ENCODE assay signal across 4 fruit fly cellular contexts in genomic region chr3R:30195606-30196049, dm6.
A peak's percentile ranks its signal among the peaks of the same experiment; 100 is the strongest.
TF ChIP-seq lines count a peak whose summit lies in the region.

No protein-coding gene starts in this region.

TF ChIP-seq in whole organism, adult, 20 proteins besides CTCF, POLR2A, EP300 and RAD21 (continued from another document):
- TF ChIP-seq Crg-1 (GFP tag; optimal IDR thresholded peaks at IDR 0.05; lab: Kevin White, UChicago) = peak; percentile 22

TF ChIP-seq in whole organism, embryonic, 481 proteins besides CTCF, POLR2A, EP300 and RAD21 (continued from another document and continues in another):
- TF ChIP-seq HLH3B (GFP tag; IDR thresholded peaks at IDR 0.05; lab: Robert Waterston, UW) = no peak
- no peak for TF ChIP-seq CG7271 (tag; optimal IDR thresholded peaks at IDR 0.05; lab: Kevin White, UChicago)
- TF ChIP-seq grn (GFP tag; optimal IDR thresholded peaks at IDR 0.05; lab: Kevin White, UChicago) = no peak
- peak; percentile 58 for TF ChIP-seq bcd (GFP tag; optimal IDR thresholded peaks at IDR 0.05; lab: Kevin White, UChicago)
- peak; percentile 21; the same call in 1 of the 2 replicates for TF ChIP-seq Taf1 (GFP tag; IDR thresholded peaks at IDR 0.05; lab: Robert Waterston, UW)
- TF ChIP-seq CG9876 (GFP tag; optimal IDR thresholded peaks at IDR 0.05; lab: Kevin White, UChicago) = peak; percentile 4
- TF ChIP-seq CG10267 (tag; optimal IDR thresholded peaks at IDR 0.05; lab: Kevin White, UChicago) = no peak
- TF ChIP-seq HHEX (GFP tag; optimal IDR thresholded peaks at IDR 0.05; lab: Kevin White, UChicago) = peak; percentile 14
- TF ChIP-seq CG4424 (GFP tag; optimal IDR thresholded peaks at IDR 0.05; lab: Kevin White, UChicago) = peak; percentile 47
- TF ChIP-seq Ada2b (GFP tag; IDR thresholded peaks at IDR 0.05; lab: Robert Waterston, UW) = peak; percentile 45
- peak; percentile 45; the same call in 1 of the 2 replicates for TF ChIP-seq seq (GFP tag; IDR thresholded peaks at IDR 0.05; lab: Robert Waterston, UW)
- TF ChIP-seq CG18476 (GFP tag; optimal IDR thresholded peaks at IDR 0.05; lab: Kevin White, UChicago) = no peak
- TF ChIP-seq unc-4 (GFP tag; IDR thresholded peaks at IDR 0.05; lab: Robert Waterston, UW; ENCODE audit: partially characterized antibody) = no peak
- peak; percentile 55; the same call in 1 of the 3 replicates for TF ChIP-seq ci (GFP tag; IDR thresholded peaks at IDR 0.05; lab: Robert Waterston, UW)
- peak; percentile 71 for TF ChIP-seq Fer1 (GFP tag; optimal IDR thresholded peaks at IDR 0.05; lab: Kevin White, UChicago)
- no peak for TF ChIP-seq CG9215 (GFP tag; IDR thresholded peaks at IDR 0.05; lab: Robert Waterston, UW)
- no peak for TF ChIP-seq CG4820 (GFP tag; optimal IDR thresholded peaks at IDR 0.05; lab: Kevin White, UChicago)
- no peak for TF ChIP-seq Gsc (GFP tag; IDR thresholded peaks at IDR 0.05; lab: Robert Waterston, UW)
- no peak for TF ChIP-seq D19B (GFP tag; optimal IDR thresholded peaks at IDR 0.05; lab: Kevin White, UChicago)
- no peak for TF ChIP-seq CG10565 (GFP tag; optimal IDR thresholded peaks at IDR 0.05; lab: Kevin White, UChicago)
- TF ChIP-seq Ssrp (tag; optimal IDR thresholded peaks at IDR 0.05; lab: Kevin White, UChicago) = no peak
- no peak for TF ChIP-seq Dll (GFP tag; IDR thresholded peaks at IDR 0.05; lab: Robert Waterston, UW; ENCODE audit: partially characterized antibody)
- TF ChIP-seq pan (optimal IDR thresholded peaks at IDR 0.05; lab: Kevin White, UChicago) = no peak
- peak in 1 of 2 experiments; percentile 55 for TF ChIP-seq pan (GFP tag; optimal IDR thresholded peaks at IDR 0.05 in 1 of 2, IDR thresholded peaks at IDR 0.05 in 1 of 2)
- no peak for TF ChIP-seq dan (GFP tag; IDR thresholded peaks at IDR 0.05; lab: Robert Waterston, UW)
- no peak for TF ChIP-seq hth (optimal IDR thresholded peaks at IDR 0.05; lab: Kevin White, UChicago)
- peak; percentile 48 for TF ChIP-seq pho (GFP tag; optimal IDR thresholded peaks at IDR 0.05; lab: Kevin White, UChicago)
- TF ChIP-seq CG9609 (GFP tag; optimal IDR thresholded peaks at IDR 0.05; lab: Kevin White, UChicago) = peak; percentile 13
- no peak for TF ChIP-seq cg (GFP tag; optimal IDR thresholded peaks at IDR 0.05; lab: Kevin White, UChicago)
- TF ChIP-seq CG7963 (GFP tag; IDR thresholded peaks at IDR 0.05; lab: Robert Waterston, UW; ENCODE audit: partially characterized antibody) = no peak
- no peak for TF ChIP-seq CG30431 (GFP tag; optimal IDR thresholded peaks at IDR 0.05; lab: Kevin White, UChicago)
- TF ChIP-seq Hr78 (GFP tag; optimal IDR thresholded peaks at IDR 0.05; lab: Kevin White, UChicago) = peak in 1 of 2 experiments; percentile 4
- no peak for TF ChIP-seq CG17912 (GFP tag; optimal IDR thresholded peaks at IDR 0.05; lab: Kevin White, UChicago)
- TF ChIP-seq da (GFP tag; optimal IDR thresholded peaks at IDR 0.05; lab: Kevin White, UChicago) = no peak
- peak; percentile 35; the same call in 1 of the 2 replicates for TF ChIP-seq Drgx (GFP tag; IDR thresholded peaks at IDR 0.05; lab: Robert Waterston, UW)
- TF ChIP-seq CG4707 (GFP tag; optimal IDR thresholded peaks at IDR 0.05; lab: Kevin White, UChicago) = no peak
- TF ChIP-seq CG34224 (GFP tag; IDR thresholded peaks at IDR 0.05; lab: Robert Waterston, UW; ENCODE audit: partially characterized antibody) = no peak
- TF ChIP-seq esg (GFP tag; conservative IDR thresholded peaks at IDR 0.05; lab: Robert Waterston, UW) = no peak
- 0 out of 3 replicates have a peak, but pooled peaks have one; percentile 25 for TF ChIP-seq CG17361 (GFP tag; IDR thresholded peaks at IDR 0.05; lab: Robert Waterston, UW)
- no peak for TF ChIP-seq CG16815 (GFP tag; optimal IDR thresholded peaks at IDR 0.05; lab: Kevin White, UChicago)
- peak; percentile 93 for TF ChIP-seq CG7928 (GFP tag; optimal IDR thresholded peaks at IDR 0.05; lab: Kevin White, UChicago)
- TF ChIP-seq CG16779 (GFP tag; IDR thresholded peaks at IDR 0.05; lab: Robert Waterston, UW) = peak; percentile 71
- no peak for TF ChIP-seq Nf-YB (GFP tag; optimal IDR thresholded peaks at IDR 0.05; lab: Kevin White, UChicago)

TF ChIP-seq in whole organism, prepupa, 60 proteins besides CTCF, POLR2A, EP300 and RAD21 (continued from another document):
- no peak for TF ChIP-seq salr (GFP tag; optimal IDR thresholded peaks at IDR 0.05; lab: Kevin White, UChicago)
- peak; percentile 44 for TF ChIP-seq lz (GFP tag; optimal IDR thresholded peaks at IDR 0.05; lab: Kevin White, UChicago)
- peak; percentile 40 for TF ChIP-seq pdm3 (GFP tag; optimal IDR thresholded peaks at IDR 0.05; lab: Kevin White, UChicago)
- TF ChIP-seq CG3032 (tag; optimal IDR thresholded peaks at IDR 0.05; lab: Kevin White, UChicago) = peak; percentile 26
TF ChIP-seq in whole organism, prepupa: peak in this region for 18.

TF ChIP-seq in whole organism, wandering third instar larva, 38 proteins besides CTCF, POLR2A, EP300 and RAD21 (continued from another document):
- TF ChIP-seq br (GFP tag; optimal IDR thresholded peaks at IDR 0.05; lab: Kevin White, UChicago) (peak; percentile 9), sage (GFP tag; optimal IDR thresholded peaks at IDR 0.05; lab: Kevin White, UChicago) (no peak), woc (GFP tag; optimal IDR thresholded peaks at IDR 0.05; lab: Kevin White, UChicago) (no peak), rgr (GFP tag; optimal IDR thresholded peaks at IDR 0.05; lab: Kevin White, UChicago) (peak; percentile 8), Dif (GFP tag; optimal IDR thresholded peaks at IDR 0.05; lab: Kevin White, UChicago; ENCODE audit: partially characterized antibody) (no peak), OdsH (GFP tag; optimal IDR thresholded peaks at IDR 0.05; lab: Kevin White, UChicago) (peak; percentile 14), CG32264 (GFP tag; optimal IDR thresholded peaks at IDR 0.05; lab: Kevin White, UChicago) (no peak), CG9705 (GFP tag; optimal IDR thresholded peaks at IDR 0.05; lab: Kevin White, UChicago) (no peak), dmrt93B (GFP tag; optimal IDR thresholded peaks at IDR 0.05; lab: Kevin White, UChicago) (no peak), brk (GFP tag; optimal IDR thresholded peaks at IDR 0.05; lab: Kevin White, UChicago) (no peak)
TF ChIP-seq in whole organism, wandering third instar larva: peak in this region for 9.
